Fruit fly (Drosophila melanogaster) whole organism, embryonic: ENCODE results near the gene Arfip.

Experiments
- Adf1 ChIP-seq: fragments of 200-800 bp; sonication (Bioruptor generic); IDR thresholded peaks from 2 replicates; pipeline ENCODE4 v1.3.6; 2022; ENCODE audit warnings: missing biosample characterization, missing genetic modification characterization
- Bteb2 ChIP-seq: fragments of 200-800 bp; sonication (Bioruptor generic); optimal IDR thresholded peaks from 2 replicates; lab custom pipeline; 2016; ENCODE audit warnings: missing biosample characterization, missing genetic modification characterization
- CG10654 ChIP-seq: fragments of 200-800 bp; sonication (Bioruptor generic); optimal IDR thresholded peaks from 2 replicates; lab custom pipeline; 2016; ENCODE audit warnings: missing biosample characterization, missing genetic modification characterization
- CG11093 ChIP-seq: fragments of 200-800 bp; sonication (Bioruptor generic); IDR thresholded peaks from 3 replicates; pipeline ENCODE4 v1.3.6; 2022; ENCODE audit warnings: missing biosample characterization, missing genetic modification characterization
- CG11560 ChIP-seq: fragments of 200-800 bp; sonication (Bioruptor generic); IDR thresholded peaks from 3 replicates; pipeline ENCODE4 v1.3.6; 2022; ENCODE audit warnings: missing biosample characterization, missing genetic modification characterization
- CG12104 ChIP-seq: fragments of 200-800 bp; sonication (Bioruptor generic); optimal IDR thresholded peaks from 3 replicates; lab custom pipeline; 2016; ENCODE audit warnings: missing biosample characterization, missing genetic modification characterization
- CG15514 ChIP-seq: fragments of 200-800 bp; sonication (Bioruptor generic); optimal IDR thresholded peaks from 3 replicates; lab custom pipeline; 2017; ENCODE audit warnings: missing biosample characterization, missing genetic modification characterization, mild to moderate bottlenecking, moderate library complexity, missing genetic modification reagents
- CG16863 ChIP-seq: fragments of 200-800 bp; sonication (Bioruptor generic); optimal IDR thresholded peaks from 3 replicates; lab custom pipeline; 2016; ENCODE audit warnings: missing biosample characterization, missing genetic modification characterization
- CG17359 ChIP-seq: fragments of 200-800 bp; sonication (Bioruptor generic); optimal IDR thresholded peaks from 3 replicates; lab custom pipeline; 2018; ENCODE audit warnings: missing biosample characterization, mild to moderate bottlenecking, missing genetic modification characterization, moderate library complexity
- CG17568 ChIP-seq: fragments of 200-800 bp; sonication (Bioruptor generic); optimal IDR thresholded peaks from 2 replicates; lab custom pipeline; 2018; ENCODE audit warnings: missing biosample characterization, mild to moderate bottlenecking, missing genetic modification characterization, moderate library complexity
- CG2116 ChIP-seq: fragments of 200-800 bp; sonication (Bioruptor generic); optimal IDR thresholded peaks from 3 replicates; lab custom pipeline; 2018; ENCODE audit warnings: missing biosample characterization, mild to moderate bottlenecking, missing genetic modification characterization
- CG2199 ChIP-seq: fragments of 200-800 bp; sonication (Bioruptor generic); IDR thresholded peaks from 3 replicates; pipeline ENCODE4 v1.3.6; 2022; ENCODE audit warnings: missing biosample characterization, missing genetic modification characterization
- CG3726 ChIP-seq: fragments of 200-800 bp; sonication (Bioruptor generic); IDR thresholded peaks from 3 replicates; pipeline ENCODE4, ENCODE4 v1.3.6; 2022; ENCODE audit warnings: missing biosample characterization, missing genetic modification characterization
- CG4282 ChIP-seq: fragments of 200-800 bp; sonication (Bioruptor generic); optimal IDR thresholded peaks from 2 replicates; lab custom pipeline; 2016; ENCODE audit warnings: missing biosample characterization, missing genetic modification characterization
- CG5245 ChIP-seq: fragments of 200-800 bp; sonication (Bioruptor generic); optimal IDR thresholded peaks from 3 replicates; lab custom pipeline; 2016; ENCODE audit warnings: missing biosample characterization, missing genetic modification characterization
- CG6683 ChIP-seq: fragments of 200-800 bp; sonication (Bioruptor generic); optimal IDR thresholded peaks from 2 replicates; lab custom pipeline; 2017; ENCODE audit warnings: missing biosample characterization, mild to moderate bottlenecking, missing genetic modification characterization, missing genetic modification reagents
- CG6791 ChIP-seq: fragments of 200-800 bp; sonication (Bioruptor generic); IDR thresholded peaks from 3 replicates; pipeline ENCODE4 v1.3.6; 2022; ENCODE audit warnings: missing biosample characterization, missing genetic modification characterization; ENCODE audit not compliant: partially characterized antibody
- CG8281 ChIP-seq: fragments of 200-800 bp; sonication (Bioruptor generic); optimal IDR thresholded peaks from 2 replicates; lab custom pipeline; 2018; ENCODE audit warnings: missing biosample characterization, mild to moderate bottlenecking, missing genetic modification characterization, moderate library complexity
- CG8765 ChIP-seq: fragments of 200-800 bp; sonication (Bioruptor generic); IDR thresholded peaks from 2 replicates; pipeline ENCODE4 v1.3.6; 2022; ENCODE audit warnings: missing biosample characterization, missing genetic modification characterization
- CkIIα-i1 ChIP-seq: fragments of 200-800 bp; sonication (Bioruptor generic); IDR thresholded peaks from 2 replicates; pipeline ENCODE4 v1.3.6; 2022; ENCODE audit warnings: missing biosample characterization, missing genetic modification characterization
- Doc2 ChIP-seq: fragments of 200-800 bp; sonication (Bioruptor generic); IDR thresholded peaks from 2 replicates; pipeline ENCODE4 v1.3.6; 2022; ENCODE audit warnings: missing biosample characterization, missing genetic modification characterization
- Hr51 ChIP-seq, 2 experiments: fragments of 200-800 bp; sonication (Bioruptor generic); optimal IDR thresholded peaks; 2 replicates in 1 of 2; 3 replicates in 1 of 2; lab custom pipeline; 2016 to 2018; ENCODE audit warnings: missing biosample characterization in 2 of 2, missing genetic modification characterization in 2 of 2, mild to moderate bottlenecking in 1 of 2, moderate library complexity in 1 of 2
- Lim3 ChIP-seq: fragments of 200-800 bp; sonication (Bioruptor generic); IDR thresholded peaks from 2 replicates; pipeline ENCODE4 v1.3.6; 2022; ENCODE audit warnings: missing biosample characterization, missing genetic modification characterization
- Mrtf ChIP-seq: fragments of 200-800 bp; sonication (Bioruptor generic); IDR thresholded peaks from 3 replicates; pipeline ENCODE4 v1.3.6; 2022; ENCODE audit warnings: missing biosample characterization, missing genetic modification characterization
- Opbp ChIP-seq: fragments of 200-800 bp; sonication (Bioruptor generic); IDR thresholded peaks from 3 replicates; pipeline ENCODE4 v1.3.6; 2022; ENCODE audit warnings: missing biosample characterization, missing genetic modification characterization; ENCODE audit not compliant: partially characterized antibody
- Ravus ChIP-seq: fragments of 200-800 bp; sonication (Bioruptor generic); IDR thresholded peaks from 2 replicates; pipeline ENCODE4 v1.3.6; 2022; ENCODE audit warnings: missing biosample characterization, missing genetic modification characterization
- Sox100B ChIP-seq: fragments of 200-800 bp; sonication (Bioruptor generic); optimal IDR thresholded peaks from 3 replicates; lab custom pipeline; 2018; ENCODE audit warnings: missing biosample characterization, mild to moderate bottlenecking, missing genetic modification characterization
- Sry-β ChIP-seq: fragments of 200-800 bp; sonication (Bioruptor generic); optimal IDR thresholded peaks from 2 replicates; lab custom pipeline; 2018; ENCODE audit warnings: missing biosample characterization, mild to moderate bottlenecking, missing genetic modification characterization, moderate library complexity
- Sry-δ ChIP-seq: fragments of 200-800 bp; sonication (Bioruptor generic); optimal IDR thresholded peaks from 2 replicates; lab custom pipeline; 2016; ENCODE audit warnings: missing biosample characterization, missing genetic modification characterization
- bbx ChIP-seq: fragments of 200-800 bp; sonication (Bioruptor generic); IDR thresholded peaks from 2 replicates; pipeline ENCODE4 v1.3.6; 2022; ENCODE audit warnings: missing biosample characterization, missing genetic modification characterization; ENCODE audit not compliant: partially characterized antibody
- cas ChIP-seq: fragments of 200-800 bp; sonication (Bioruptor generic); IDR thresholded peaks from 2 replicates; pipeline ENCODE4 v1.3.6; 2022; ENCODE audit warnings: missing biosample characterization, missing genetic modification characterization
- cg ChIP-seq: fragments of 200-800 bp; sonication (Bioruptor generic); optimal IDR thresholded peaks from 3 replicates; lab custom pipeline; 2019; ENCODE audit warnings: missing biosample characterization, mild to moderate bottlenecking, missing genetic modification characterization, moderate library complexity
- chif ChIP-seq, 2 experiments: fragments of 200-800 bp; sonication (Bioruptor generic); optimal IDR thresholded peaks; 3 replicates each; lab custom pipeline; 2016; ENCODE audit warnings: missing biosample characterization in 2 of 2, missing genetic modification characterization in 2 of 2
- chinmo ChIP-seq: fragments of 200-800 bp; sonication (Bioruptor generic); IDR thresholded peaks from 4 replicates; pipeline ENCODE4 v1.3.6; 2022; ENCODE audit warnings: missing biosample characterization, missing genetic modification characterization; ENCODE audit not compliant: partially characterized antibody
- crp ChIP-seq, 2 experiments: fragments of 200-800 bp; sonication (Bioruptor generic); optimal IDR thresholded peaks; 2 replicates in 1 of 2; 3 replicates in 1 of 2; lab custom pipeline; 2017; ENCODE audit warnings: missing biosample characterization in 2 of 2, missing genetic modification characterization in 2 of 2, mild to moderate bottlenecking in 1 of 2, moderate library complexity in 1 of 2
- fd102C ChIP-seq: fragments of 200-800 bp; sonication (Bioruptor generic); optimal IDR thresholded peaks from 2 replicates; lab custom pipeline; 2018; ENCODE audit warnings: missing biosample characterization, mild to moderate bottlenecking, missing genetic modification characterization, moderate library complexity
- fu2 ChIP-seq: fragments of 200-800 bp; sonication (Bioruptor generic); optimal IDR thresholded peaks from 2 replicates; lab custom pipeline; 2016; ENCODE audit warnings: missing biosample characterization, missing genetic modification characterization
- gce ChIP-seq: fragments of 200-800 bp; sonication (Bioruptor generic); IDR thresholded peaks from 3 replicates; pipeline ENCODE4 v1.3.6; 2022; ENCODE audit warnings: missing biosample characterization, missing genetic modification characterization
- gcm ChIP-seq: fragments of 200-800 bp; sonication (Bioruptor generic); optimal IDR thresholded peaks from 2 replicates; lab custom pipeline; 2019; ENCODE audit warnings: missing biosample characterization, mild to moderate bottlenecking, missing genetic modification characterization, moderate library complexity
- gfzf ChIP-seq: fragments of 200-800 bp; sonication (Bioruptor generic); optimal IDR thresholded peaks from 2 replicates; lab custom pipeline; 2016; ENCODE audit warnings: missing biosample characterization, mild to moderate bottlenecking, missing genetic modification characterization, moderate library complexity
- hbn ChIP-seq: fragments of 200-800 bp; sonication (Bioruptor generic); IDR thresholded peaks from 2 replicates; pipeline ENCODE4 v1.3.6; 2022; ENCODE audit warnings: missing biosample characterization, missing genetic modification characterization; ENCODE audit not compliant: partially characterized antibody
- ind ChIP-seq: fragments of 200-800 bp; sonication (Bioruptor generic); optimal IDR thresholded peaks from 3 replicates; lab custom pipeline; 2016; ENCODE audit warnings: missing biosample characterization, missing genetic modification characterization
- lbe ChIP-seq: fragments of 200-800 bp; sonication (Bioruptor generic); optimal IDR thresholded peaks from 2 replicates; lab custom pipeline; 2016; ENCODE audit warnings: missing biosample characterization, mild to moderate bottlenecking, missing genetic modification characterization
- lola ChIP-seq, 3 experiments: fragments of >200 bp in 2 of 3; fragments of 200-800 bp in 1 of 3; sonication (Bioruptor generic) in 1 of 3; optimal IDR thresholded peaks; 2 replicates each; lab custom pipeline; 2017 to 2019; ENCODE audit warnings: missing biosample characterization in 3 of 3, missing genetic modification characterization in 3 of 3, mild to moderate bottlenecking in 1 of 3, moderate library complexity in 1 of 3
- pan ChIP-seq, 4 experiments: fragments of >200 bp in 3 of 4; fragments of 200-800 bp in 1 of 4; sonication (Bioruptor generic) in 1 of 4; optimal IDR thresholded peaks in 3 of 4; IDR thresholded peaks in 1 of 4; 2 replicates each; pipeline versions ENCODE4 v1.3.6 to Lab custom; 2017 to 2022; ENCODE audit warnings: missing biosample characterization in 2 of 4, missing genetic modification characterization in 2 of 4, mixed read lengths in 1 of 4
- peb ChIP-seq: fragments of 200-800 bp; sonication (Bioruptor generic); IDR thresholded peaks from 2 replicates; pipeline ENCODE4 v1.3.6; 2022; ENCODE audit warnings: missing biosample characterization, missing genetic modification characterization
- scrt ChIP-seq: fragments of 200-800 bp; sonication (Bioruptor generic); optimal IDR thresholded peaks from 2 replicates; lab custom pipeline; 2018; ENCODE audit warnings: missing biosample characterization, mild to moderate bottlenecking, missing genetic modification characterization, moderate library complexity
- sim ChIP-seq: fragments of 200-800 bp; sonication (Bioruptor generic); IDR thresholded peaks from 2 replicates; pipeline ENCODE4 v1.3.6; 2022; ENCODE audit warnings: missing biosample characterization, missing genetic modification characterization
- wor ChIP-seq: fragments of 200-800 bp; sonication (Bioruptor generic); IDR thresholded peaks from 2 replicates; pipeline ENCODE4 v1.3.6; 2022; ENCODE audit warnings: missing biosample characterization, missing genetic modification characterization
- z ChIP-seq: fragments of 200-800 bp; sonication (Bioruptor generic); IDR thresholded peaks from 3 replicates; pipeline ENCODE4 v1.3.6; 2022; ENCODE audit warnings: missing biosample characterization, missing genetic modification characterization

Arfip gene

dm6 chr3R:11198062-11198472 lies 36.7 kb downstream of the Arfip start (continued):
- TF ChIP-seq CG15514, result peak; percentile 11
- no peak for TF ChIP-seq CG4282 (GFP tag; lab: Kevin White, UChicago)
- TF ChIP-seq Sox100B (GFP tag; lab: Kevin White, UChicago), result no peak
- no peak for TF ChIP-seq crp (GFP tag; optimal IDR thresholded peaks at IDR 0.05; lab: Kevin White, UChicago)
- no peak; the same call in 1 of the 2 replicates for TF ChIP-seq hbn (GFP tag; lab: Robert Waterston, UW)
- TF ChIP-seq CG8765 (GFP tag; lab: Robert Waterston, UW), result no peak
- TF ChIP-seq CG2116 (GFP tag; lab: Kevin White, UChicago), result no peak
- no peak for TF ChIP-seq ind
- no peak for TF ChIP-seq Sry-β (GFP tag; lab: Kevin White, UChicago)
- peak; percentile 56 for TF ChIP-seq scrt (GFP tag; lab: Kevin White, UChicago)
- no peak for TF ChIP-seq CG6683 (GFP tag; lab: Kevin White, UChicago)
- no peak for TF ChIP-seq CG17359
- no peak for TF ChIP-seq CG5245 (GFP tag; lab: Kevin White, UChicago)
- no peak for TF ChIP-seq Hr51 (GFP tag; optimal IDR thresholded peaks at IDR 0.05; lab: Kevin White, UChicago)
- TF ChIP-seq fu2 (GFP tag; lab: Kevin White, UChicago), result no peak
- no peak for TF ChIP-seq CkIIα-i1
- TF ChIP-seq CG3726, result no peak
- no peak for TF ChIP-seq Mrtf
- no peak for TF ChIP-seq sim
- TF ChIP-seq CG2199 (GFP tag; lab: Robert Waterston, UW), result peak; percentile 67; the same call in 1 of the 3 replicates
- peak; percentile 87; the same call in 1 of the 4 replicates for TF ChIP-seq chinmo (GFP tag; lab: Robert Waterston, UW)
- TF ChIP-seq lbe, result no peak
- TF ChIP-seq fd102C, result no peak
- TF ChIP-seq CG17568 (GFP tag; lab: Kevin White, UChicago), result no peak
- no peak for TF ChIP-seq gce (GFP tag; lab: Robert Waterston, UW)
- TF ChIP-seq Opbp (GFP tag; lab: Robert Waterston, UW), result no peak
- TF ChIP-seq cg (GFP tag; lab: Kevin White, UChicago), result peak; percentile 25
- no peak for TF ChIP-seq CG11560 (tag; lab: Robert Waterston, UW)
- TF ChIP-seq Bteb2 (GFP tag; lab: Kevin White, UChicago), result no peak
- TF ChIP-seq Lim3, result no peak
- no peak for TF ChIP-seq z (GFP tag; lab: Robert Waterston, UW)
- no peak for TF ChIP-seq lola (GFP tag; optimal IDR thresholded peaks at IDR 0.05; lab: Kevin White, UChicago)
- TF ChIP-seq gcm (GFP tag; lab: Kevin White, UChicago), result no peak
- TF ChIP-seq Sry-δ (GFP tag; lab: Kevin White, UChicago), result no peak
- TF ChIP-seq bbx, result peak; percentile 41; the same call in 1 of the 2 replicates
- TF ChIP-seq CG12104 (GFP tag; lab: Kevin White, UChicago), result no peak
- no peak for TF ChIP-seq peb (GFP tag; lab: Robert Waterston, UW)
- no peak for TF ChIP-seq chif (GFP tag; optimal IDR thresholded peaks at IDR 0.05; lab: Kevin White, UChicago)
- no peak for TF ChIP-seq CG11093 (GFP tag; lab: Robert Waterston, UW)
- no peak for TF ChIP-seq Ravus
- no peak for TF ChIP-seq CG8281 (tag; lab: Kevin White, UChicago)
- no peak for TF ChIP-seq CG6791 (GFP tag; lab: Robert Waterston, UW)
- TF ChIP-seq gfzf (GFP tag; lab: Kevin White, UChicago), result no peak
- no peak for TF ChIP-seq CG10654 (GFP tag; lab: Kevin White, UChicago)
- TF ChIP-seq cas (GFP tag; lab: Robert Waterston, UW), result no peak
- TF ChIP-seq wor, result no peak
- no peak for TF ChIP-seq pan (optimal IDR thresholded peaks at IDR 0.05; lab: Kevin White, UChicago)
- peak in 1 of 2 experiments; percentile 39 for TF ChIP-seq pan (GFP tag; optimal IDR thresholded peaks at IDR 0.05 in 1 of 2, IDR thresholded peaks at IDR 0.05 in 1 of 2)
- no peak for TF ChIP-seq CG16863
- TF ChIP-seq Adf1 (GFP tag; lab: Robert Waterston, UW), result no peak; the same call in 1 of the 2 replicates
- TF ChIP-seq Doc2, result no peak
